Worm (Caenorhabditis elegans): ENCODE measurements around the gene sss-1.
A peak's percentile ranks its signal among the peaks of the same experiment; 100 is the strongest.

sss-1 gene

ce11 chrIV:9857952-9858488 is 35.5 kb downstream of the sss-1 start, which contains the start of gene npp-1 (continued):
- TF ChIP-seq isw-1 (GFP tag; IDR thresholded peaks at IDR 0.05) (peak; percentile 10; the same call in 1 of the 2 replicates), nhr-28 (tag; optimal IDR thresholded peaks at IDR 0.05) (no peak), elt-3 (tag; optimal IDR thresholded peaks at IDR 0.05) (peak in 1 of 6 experiments; percentile 24), efl-1 (optimal IDR thresholded peaks at IDR 0.05) (peak; percentile 62 to 72), efl-1 (GFP tag; optimal IDR thresholded peaks at IDR 0.05 in 1 of 2) (peak; percentile 56 to 90)

ce11 chrIV:9855712-9856111 is 37.8 kb downstream of the sss-1 start, which contains the start of gene K07F5.12:
K07F5.12 (plus strand) TSS chrIV:9856012.
- TF ChIP-seq nhr-71 (tag; optimal IDR thresholded peaks at IDR 0.05) = no peak
- no peak for TF ChIP-seq F16B12.6 (tag; optimal IDR thresholded peaks at IDR 0.05)
- TF ChIP-seq ceh-63 (GFP tag; optimal IDR thresholded peaks at IDR 0.05) = no peak
- no peak for TF ChIP-seq dpl-1 (GFP tag; optimal IDR thresholded peaks at IDR 0.05)
- no peak for TF ChIP-seq sox-4 (tag; optimal IDR thresholded peaks at IDR 0.05)
- no peak for TF ChIP-seq mab-9 (GFP tag; IDR thresholded peaks at IDR 0.05)
- no peak for TF ChIP-seq pag-3 (tag; optimal IDR thresholded peaks at IDR 0.05; ENCODE audit: borderline replicate concordance, insufficient read depth)
- no peak for TF ChIP-seq hlh-17 (GFP tag; optimal IDR thresholded peaks at IDR 0.05; ENCODE audit: borderline replicate concordance)
- TF ChIP-seq mdl-1 (tag; optimal IDR thresholded peaks at IDR 0.05) = no peak
- TF ChIP-seq vab-15 (tag; optimal IDR thresholded peaks at IDR 0.05) = no peak
- no peak for TF ChIP-seq efl-1 (optimal IDR thresholded peaks at IDR 0.05)
- no peak for TF ChIP-seq efl-1 (GFP tag; optimal IDR thresholded peaks at IDR 0.05 in 1 of 2)
- TF ChIP-seq grh-1 (GFP tag; IDR thresholded peaks at IDR 0.05) = no peak
- TF ChIP-seq zag-1 (tag; optimal IDR thresholded peaks at IDR 0.05) = no peak
- no peak for TF ChIP-seq efl-3 (GFP tag; optimal IDR thresholded peaks at IDR 0.05)
- no peak for TF ChIP-seq zip-4 (GFP tag; optimal IDR thresholded peaks at IDR 0.05)
- no peak for TF ChIP-seq C16A3.4 (tag; optimal IDR thresholded peaks at IDR 0.05)
- no peak for TF ChIP-seq nhr-19 (GFP tag; conservative IDR thresholded peaks at IDR 0.05)
- TF ChIP-seq elt-2 (tag; optimal IDR thresholded peaks at IDR 0.05) = no peak
- TF ChIP-seq lin-35 (GFP tag; optimal IDR thresholded peaks at IDR 0.05) = no peak

- peak; percentile 5 for TF ChIP-seq elt-2 (tag; optimal IDR thresholded peaks at IDR 0.05)
- no peak for TF ChIP-seq ztf-4 (tag; optimal IDR thresholded peaks at IDR 0.05)
- TF ChIP-seq lin-14 (GFP tag; optimal IDR thresholded peaks at IDR 0.05) = no peak
- no peak for TF ChIP-seq dsc-1 (tag; optimal IDR thresholded peaks at IDR 0.05)
Observed at ce11 chrIV:9854952-9855351, 38.6 kb downstream of the sss-1 start.

- TF ChIP-seq tlp-1 (tag; optimal IDR thresholded peaks at IDR 0.05) (no peak), C04F5.9 (tag; optimal IDR thresholded peaks at IDR 0.05) (no peak), nhr-12 (tag; optimal IDR thresholded peaks at IDR 0.05) (no peak), tbx-2 (tag; optimal IDR thresholded peaks at IDR 0.05) (no peak), sox-4 (tag; optimal IDR thresholded peaks at IDR 0.05) (no peak), nhr-47 (tag; optimal IDR thresholded peaks at IDR 0.05) (no peak), nhr-77 (tag; optimal IDR thresholded peaks at IDR 0.05) (no peak), nhr-20 (tag; optimal IDR thresholded peaks at IDR 0.05) (no peak), aly-2 (tag; optimal IDR thresholded peaks at IDR 0.05) (no peak), lin-39 (tag; optimal IDR thresholded peaks at IDR 0.05) (no peak), C34B4.2 (tag; optimal IDR thresholded peaks at IDR 0.05) (no peak), jun-1 (tag; optimal IDR thresholded peaks at IDR 0.05) (no peak), xbp-1 (tag; optimal IDR thresholded peaks at IDR 0.05) (no peak), rnt-1 (tag; optimal IDR thresholded peaks at IDR 0.05) (no peak), lsy-2 (tag; optimal IDR thresholded peaks at IDR 0.05) (no peak), hlh-4 (tag; optimal IDR thresholded peaks at IDR 0.05) (no peak), fkh-10 (GFP tag; optimal IDR thresholded peaks at IDR 0.05) (no peak), mab-9 (GFP tag; IDR thresholded peaks at IDR 0.05) (no peak)
Observed at ce11 chrIV:9852818-9853466, 40.6 kb downstream of the sss-1 start.

Measured in whole organism, L1 larva.